Worm (Caenorhabditis elegans): Measurements from ENCODE around the gene srh-136.

DNA sequence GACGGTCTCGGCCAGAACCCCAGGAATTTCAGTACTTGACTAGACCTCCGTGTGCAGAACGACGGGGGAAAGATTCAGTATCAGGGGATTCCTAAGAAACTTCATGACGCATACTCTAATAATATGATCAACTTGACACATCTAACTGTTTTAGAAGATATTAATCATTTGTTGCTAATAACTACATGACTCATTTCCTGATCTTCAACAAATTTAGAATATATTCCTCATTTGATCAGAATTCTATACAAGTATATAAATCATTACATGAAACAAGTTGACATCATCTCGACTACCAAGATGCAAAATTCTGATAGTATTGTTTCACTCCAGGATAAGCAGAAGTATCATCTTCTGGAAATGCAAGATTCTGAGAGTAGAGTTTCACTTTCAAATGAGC, 37.8 kb upstream of the srh-136 start, which contains the start of gene Y32B12B.8:
- TF ChIP-seq tra-4 (tag; optimal IDR thresholded peaks at IDR 0.05): no peak
- TF ChIP-seq hmbx-1 (tag; optimal IDR thresholded peaks at IDR 0.05): no peak
- no peak for TF ChIP-seq aly-1 (tag; optimal IDR thresholded peaks at IDR 0.05)
- no peak for TF ChIP-seq ama-1 (optimal IDR thresholded peaks at IDR 0.05)
- TF ChIP-seq tbx-37 (GFP tag; conservative IDR thresholded peaks at IDR 0.05): no peak
- TF ChIP-seq ets-7 (tag; optimal IDR thresholded peaks at IDR 0.05): no peak
- TF ChIP-seq scrt-1 (GFP tag; IDR thresholded peaks at IDR 0.05): no peak
- no peak for TF ChIP-seq pes-1 (GFP tag; IDR thresholded peaks at IDR 0.05)
- no peak for TF ChIP-seq B0310.2 (tag; optimal IDR thresholded peaks at IDR 0.05)
- no peak for TF ChIP-seq ceh-13 (GFP tag; optimal IDR thresholded peaks at IDR 0.05)

All from whole organism, early embryonic.